Fruit fly (Drosophila melanogaster) whole organism, adult: Measurements from ENCODE around the gene DopEcR.

ENCODE experiments used
- CG11617 ChIP-seq: fragments of 200-800 bp; sonication (Bioruptor generic); optimal IDR thresholded peaks from 2 replicates; lab custom pipeline; 2017; ENCODE audit warnings: mild to moderate bottlenecking, missing biosample characterization, missing genetic modification reagents, missing genetic modification characterization
- CG12768 ChIP-seq: fragments of 200-800 bp; sonication (Bioruptor generic); optimal IDR thresholded peaks from 2 replicates; lab custom pipeline; 2017; ENCODE audit warnings: missing biosample characterization, missing genetic modification characterization, mild to moderate bottlenecking, moderate library complexity, missing genetic modification reagents
- CG14711 ChIP-seq: fragments of 200-800 bp; sonication (Bioruptor generic); optimal IDR thresholded peaks from 2 replicates; lab custom pipeline; 2018; ENCODE audit warnings: missing biosample characterization, mild to moderate bottlenecking, missing genetic modification characterization, moderate library complexity
- CG1620 ChIP-seq: fragments of 200-800 bp; sonication (Bioruptor generic); optimal IDR thresholded peaks from 2 replicates; lab custom pipeline; 2016; ENCODE audit warnings: missing biosample characterization, missing genetic modification characterization
- CG33017 ChIP-seq: fragments of 200-800 bp; sonication (Bioruptor generic); optimal IDR thresholded peaks from 2 replicates; lab custom pipeline; 2018; ENCODE audit warnings: missing biosample characterization, mild to moderate bottlenecking, missing genetic modification characterization, moderate library complexity
- CG5204 ChIP-seq: fragments of 200-800 bp; sonication (Bioruptor generic); optimal IDR thresholded peaks from 2 replicates; lab custom pipeline; 2016; ENCODE audit warnings: missing biosample characterization, missing genetic modification characterization
- CG7045 ChIP-seq: fragments of 200-800 bp; sonication (Bioruptor generic); optimal IDR thresholded peaks from 2 replicates; lab custom pipeline; 2017; ENCODE audit warnings: missing biosample characterization, mild to moderate bottlenecking, missing genetic modification characterization
- CG7101 ChIP-seq: fragments of 200-800 bp; sonication (Bioruptor generic); optimal IDR thresholded peaks from 2 replicates; lab custom pipeline; 2018; ENCODE audit warnings: missing biosample characterization, mild to moderate bottlenecking, missing genetic modification characterization, moderate library complexity
- Clk ChIP-seq: fragments of 200-800 bp; sonication (Bioruptor generic); optimal IDR thresholded peaks from 2 replicates; lab custom pipeline; 2017; ENCODE audit warnings: missing biosample characterization, missing genetic modification characterization
- Crg-1 ChIP-seq: fragments of 200-800 bp; sonication (Bioruptor generic); optimal IDR thresholded peaks from 2 replicates; lab custom pipeline; 2016; ENCODE audit warnings: missing biosample characterization, missing genetic modification characterization
- Hr96 ChIP-seq: fragments of 200-800 bp; sonication (Bioruptor generic); optimal IDR thresholded peaks from 2 replicates; lab custom pipeline; 2016; ENCODE audit warnings: missing biosample characterization, missing genetic modification characterization
- Mnt ChIP-seq: fragments of 200-800 bp; sonication (Bioruptor generic); optimal IDR thresholded peaks from 2 replicates; lab custom pipeline; 2016; ENCODE audit warnings: missing biosample characterization, mild to moderate bottlenecking, missing genetic modification characterization
- bab1 ChIP-seq: fragments of 200-800 bp; sonication (Bioruptor generic); optimal IDR thresholded peaks from 3 replicates; lab custom pipeline; 2019; ENCODE audit warnings: missing biosample characterization, mild to moderate bottlenecking, missing genetic modification characterization, moderate library complexity
- cic ChIP-seq: fragments of 200-800 bp; sonication (Bioruptor generic); optimal IDR thresholded peaks from 2 replicates; lab custom pipeline; 2017; ENCODE audit warnings: missing biosample characterization, mild to moderate bottlenecking, missing genetic modification characterization, moderate library complexity
- cnc ChIP-seq, 2 experiments: fragments of >200 bp; optimal IDR thresholded peaks; 2 replicates each; lab custom pipeline; 2017
- kay ChIP-seq: fragments of 200-800 bp; sonication (Bioruptor generic); peaks from one replicate; lab custom pipeline; 2016; ENCODE audit warnings: missing biosample characterization, missing genetic modification characterization, borderline replicate concordance
- ovo ChIP-seq: fragments of 200-800 bp; sonication (Bioruptor generic); optimal IDR thresholded peaks from 2 replicates; lab custom pipeline; 2016; ENCODE audit warnings: missing biosample characterization, missing genetic modification characterization
- pad ChIP-seq: fragments of 200-800 bp; sonication (Bioruptor generic); optimal IDR thresholded peaks from 3 replicates; lab custom pipeline; 2017; ENCODE audit warnings: missing biosample characterization, missing genetic modification characterization, mild to moderate bottlenecking, moderate library complexity, missing genetic modification reagents
- tj ChIP-seq: fragments of 200-800 bp; sonication (Bioruptor generic); optimal IDR thresholded peaks from 3 replicates; lab custom pipeline; 2017; ENCODE audit warnings: missing biosample characterization, mild to moderate bottlenecking, missing genetic modification characterization, moderate library complexity
- toe ChIP-seq: fragments of 200-800 bp; sonication (Bioruptor generic); optimal IDR thresholded peaks from 2 replicates; lab custom pipeline; 2016; ENCODE audit warnings: missing biosample characterization, missing genetic modification characterization

DopEcR gene

DNA sequence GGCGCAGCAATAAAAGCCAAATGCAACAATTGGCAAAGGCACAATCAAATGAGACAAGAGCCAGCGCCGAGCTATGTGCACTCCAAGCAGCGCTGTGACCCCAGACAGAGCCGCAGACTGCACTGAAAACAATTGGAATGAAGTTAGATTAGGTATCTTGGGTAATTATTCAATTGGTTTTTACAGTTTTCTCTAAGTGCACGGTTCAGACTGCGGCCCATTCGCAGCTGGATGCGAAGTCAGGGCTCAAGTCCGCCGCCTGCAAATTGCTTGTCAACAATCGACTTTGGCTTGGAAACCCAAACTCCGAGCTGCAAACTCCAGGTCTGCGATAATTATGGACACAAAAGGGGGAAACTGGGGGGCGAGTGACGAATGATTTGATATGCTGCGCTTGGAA is 13.5 kb upstream of the DopEcR start:
- no peak for TF ChIP-seq ovo (GFP tag; lab: Kevin White, UChicago)
- no peak for TF ChIP-seq CG7045
- TF ChIP-seq Hr96 (GFP tag; lab: Kevin White, UChicago) = no peak
- no peak for TF ChIP-seq Mnt
- no peak for TF ChIP-seq toe (GFP tag; lab: Kevin White, UChicago)
- TF ChIP-seq CG1620 (GFP tag; lab: Kevin White, UChicago) = no peak

DNA sequence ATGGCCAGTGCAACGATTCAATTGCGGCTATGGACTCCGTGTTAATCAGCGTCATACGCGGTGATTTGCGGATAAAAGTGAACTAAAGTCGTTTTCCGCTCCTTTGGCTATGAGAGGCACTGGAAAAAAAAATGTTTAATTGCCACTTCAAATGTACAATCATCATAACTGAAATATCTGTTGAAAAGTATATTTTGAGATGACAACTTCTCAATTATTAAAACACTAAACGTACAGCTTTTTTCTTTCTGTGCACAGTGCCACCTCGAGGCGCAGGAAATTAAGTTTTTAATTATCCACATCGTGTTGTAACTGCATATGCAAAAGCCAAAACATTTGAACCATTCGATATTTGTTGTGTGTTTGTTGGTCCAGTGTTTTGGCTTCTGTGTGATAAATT is 12.7 kb upstream of the DopEcR start:
- TF ChIP-seq CG7101 (no peak), pad (GFP tag; lab: Kevin White, UChicago) (no peak), toe (GFP tag; lab: Kevin White, UChicago) (no peak), Clk (GFP tag; lab: Kevin White, UChicago) (no peak), CG14711 (no peak), Mnt (no peak), CG5204 (GFP tag; lab: Kevin White, UChicago) (no peak), tj (GFP tag; lab: Kevin White, UChicago) (no peak), CG12768 (GFP tag; lab: Kevin White, UChicago) (no peak), cic (no peak), CG11617 (GFP tag; lab: Kevin White, UChicago) (no peak), CG1620 (GFP tag; lab: Kevin White, UChicago) (no peak), cnc (optimal IDR thresholded peaks at IDR 0.05; lab: Kevin White, UChicago) (no peak)

DNA sequence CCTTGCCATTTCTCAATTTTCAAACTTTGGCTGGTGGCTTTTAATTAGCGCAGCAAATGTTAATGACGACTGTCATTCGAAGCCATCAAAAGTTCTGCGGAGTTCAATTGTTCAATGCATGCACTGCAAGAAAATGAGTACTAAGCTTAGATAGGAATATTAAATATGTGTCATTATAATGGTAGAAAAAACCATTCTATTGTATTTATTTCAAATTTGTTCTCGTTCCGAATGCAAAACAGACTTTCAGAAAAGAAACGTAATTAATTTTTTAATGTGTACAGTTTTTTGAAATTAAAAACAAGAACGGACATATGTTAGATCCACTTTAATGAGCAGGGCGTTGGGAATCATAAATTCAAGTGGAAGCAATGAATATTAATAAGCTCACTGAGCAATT is 8.9 kb upstream of the DopEcR start:
- TF ChIP-seq CG33017 (no peak), pad (GFP tag; lab: Kevin White, UChicago) (no peak), kay (no peak), CG7101 (no peak), toe (GFP tag; lab: Kevin White, UChicago) (no peak), cic (no peak), Hr96 (GFP tag; lab: Kevin White, UChicago) (no peak), CG11617 (GFP tag; lab: Kevin White, UChicago) (no peak), CG1620 (GFP tag; lab: Kevin White, UChicago) (no peak), CG12768 (GFP tag; lab: Kevin White, UChicago) (no peak), Mnt (no peak), CG14711 (no peak), Clk (GFP tag; lab: Kevin White, UChicago) (no peak), Crg-1 (GFP tag; lab: Kevin White, UChicago) (no peak)

DNA sequence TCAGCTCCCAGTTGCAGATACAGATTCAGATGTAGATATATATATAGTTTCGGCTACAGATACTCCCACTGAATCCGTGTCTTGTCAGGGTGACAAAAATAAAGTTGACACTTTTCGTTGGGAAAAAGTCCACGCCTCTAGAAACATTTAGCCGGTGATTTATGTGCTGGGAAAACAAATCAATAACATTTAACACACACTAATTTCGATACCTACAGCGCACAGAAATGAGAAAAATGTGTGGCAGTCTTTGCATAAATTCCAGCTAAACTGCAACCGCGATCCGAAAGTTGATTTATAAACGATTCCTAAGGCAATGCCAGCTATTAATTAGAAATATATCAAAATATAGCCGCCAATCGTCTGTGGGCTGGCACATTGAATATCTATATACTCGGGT is 8.0 kb upstream of the DopEcR start:
- no peak for TF ChIP-seq Clk (GFP tag; lab: Kevin White, UChicago)
- no peak for TF ChIP-seq pad (GFP tag; lab: Kevin White, UChicago)
- no peak for TF ChIP-seq CG33017
- TF ChIP-seq CG14711 = no peak
- TF ChIP-seq CG1620 (GFP tag; lab: Kevin White, UChicago) = no peak
- TF ChIP-seq bab1 (GFP tag; lab: Kevin White, UChicago) = no peak
- TF ChIP-seq CG11617 (GFP tag; lab: Kevin White, UChicago) = no peak

DNA sequence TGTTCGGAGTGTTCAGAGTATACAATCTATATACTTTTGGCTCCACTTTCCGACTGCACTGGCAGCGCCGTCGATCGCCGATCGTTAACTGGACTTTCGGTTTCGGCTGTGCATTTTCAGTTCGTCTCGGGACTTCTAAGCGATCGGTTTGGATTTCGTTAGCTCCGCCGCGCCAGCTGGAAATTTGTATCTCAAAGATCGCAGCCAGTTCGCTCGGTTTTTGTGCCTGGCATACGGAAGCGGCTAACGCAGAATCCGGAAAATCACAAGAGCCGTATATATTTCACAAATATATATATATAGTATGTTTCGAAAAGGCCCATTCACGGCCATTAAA is 4.1 kb upstream of the DopEcR start, which contains the start of gene slow:
slow (plus strand) TSS at position 117 of the 337 bp plus-strand sequence.
- TF ChIP-seq bab1 (GFP tag; lab: Kevin White, UChicago) (no peak), CG1620 (GFP tag; lab: Kevin White, UChicago) (no peak), tj (GFP tag; lab: Kevin White, UChicago) (no peak), CG14711 (no peak), CG5204 (GFP tag; lab: Kevin White, UChicago) (no peak), Crg-1 (GFP tag; lab: Kevin White, UChicago) (no peak), Mnt (no peak), CG33017 (no peak), CG11617 (GFP tag; lab: Kevin White, UChicago) (no peak)

DNA sequence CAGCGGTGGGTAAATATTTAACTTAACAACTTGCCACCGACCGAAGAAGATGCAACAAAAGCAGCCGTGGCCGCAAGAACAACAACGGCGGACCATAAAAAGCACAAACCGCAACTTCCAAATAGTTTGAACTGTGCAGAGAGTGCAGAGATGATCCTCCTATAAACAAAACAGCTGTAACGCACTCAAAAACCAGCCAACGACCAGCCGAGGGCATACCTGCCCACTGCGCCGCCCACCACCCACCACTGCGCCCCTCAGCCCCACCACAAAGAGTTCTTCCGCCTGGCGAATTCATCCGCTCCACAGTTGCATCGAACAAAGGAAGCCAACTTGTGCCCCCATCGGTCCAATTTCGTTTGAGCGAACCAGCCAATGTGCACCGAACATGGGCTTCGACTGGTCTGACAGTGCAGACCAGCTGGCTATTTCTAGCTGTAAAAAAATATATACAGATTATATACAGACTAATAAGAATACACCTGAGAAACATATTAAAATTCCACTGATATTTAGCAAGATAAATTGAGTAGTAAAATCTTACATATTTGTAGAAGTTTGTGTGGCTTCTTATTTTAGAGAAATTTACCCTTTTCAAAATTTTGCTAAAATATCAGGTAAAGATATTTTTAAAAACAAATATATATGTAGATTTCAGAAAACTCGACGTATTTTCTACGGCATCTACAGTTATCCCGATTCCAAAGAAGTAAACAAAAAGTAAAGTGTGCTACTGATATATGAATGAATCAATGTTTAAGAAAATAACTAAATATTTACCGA is 3.5 kb upstream of the DopEcR start:
- TF ChIP-seq CG33017 (no peak), bab1 (GFP tag; lab: Kevin White, UChicago) (no peak), Mnt (no peak), CG11617 (GFP tag; lab: Kevin White, UChicago) (no peak), toe (GFP tag; lab: Kevin White, UChicago) (no peak), CG1620 (GFP tag; lab: Kevin White, UChicago) (no peak), Hr96 (GFP tag; lab: Kevin White, UChicago) (no peak), CG12768 (GFP tag; lab: Kevin White, UChicago) (no peak), pad (GFP tag; lab: Kevin White, UChicago) (no peak), Crg-1 (GFP tag; lab: Kevin White, UChicago) (no peak), ovo (GFP tag; lab: Kevin White, UChicago) (no peak), cnc (optimal IDR thresholded peaks at IDR 0.05; lab: Kevin White, UChicago) (no peak), CG7045 (no peak), CG7101 (no peak), Clk (GFP tag; lab: Kevin White, UChicago) (no peak), cic (no peak), kay (no peak), tj (GFP tag; lab: Kevin White, UChicago) (no peak)

DNA sequence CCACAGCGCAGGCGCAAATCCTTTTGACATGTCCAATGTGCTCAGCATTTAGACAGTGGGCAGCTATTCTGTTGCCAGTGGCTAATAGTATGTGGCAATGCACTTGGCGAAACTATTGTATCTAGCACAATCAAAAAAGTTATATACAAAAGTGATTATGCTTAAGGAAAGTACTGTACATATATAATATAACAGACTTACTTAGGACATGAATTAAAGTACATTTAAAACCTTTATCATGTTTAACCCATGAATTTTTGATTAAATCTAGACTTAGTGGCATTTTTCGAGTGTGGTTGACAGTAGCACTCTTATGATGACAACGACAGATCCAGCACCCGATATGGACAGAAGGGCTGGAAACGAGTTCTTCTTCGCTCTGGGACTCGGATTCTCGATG is 2.9 kb upstream of the DopEcR start:
- TF ChIP-seq CG1620 (GFP tag; lab: Kevin White, UChicago) (no peak), CG5204 (GFP tag; lab: Kevin White, UChicago) (no peak), CG33017 (no peak), CG11617 (GFP tag; lab: Kevin White, UChicago) (no peak), bab1 (GFP tag; lab: Kevin White, UChicago) (no peak), ovo (GFP tag; lab: Kevin White, UChicago) (no peak), tj (GFP tag; lab: Kevin White, UChicago) (no peak)
